Fruit fly (Drosophila melanogaster) S2 (cell line): ENCODE measurements around the gene RpS30.

Experiments used
- CG8478 ChIP-seq: fragments of >200 bp; optimal IDR thresholded peaks from 2 replicates; lab custom pipeline; 2018
- CTCF ChIP-seq, 2 experiments: fragments of >200 bp; optimal IDR thresholded peaks; 2 replicates each; lab custom pipeline; 2018

DNA sequence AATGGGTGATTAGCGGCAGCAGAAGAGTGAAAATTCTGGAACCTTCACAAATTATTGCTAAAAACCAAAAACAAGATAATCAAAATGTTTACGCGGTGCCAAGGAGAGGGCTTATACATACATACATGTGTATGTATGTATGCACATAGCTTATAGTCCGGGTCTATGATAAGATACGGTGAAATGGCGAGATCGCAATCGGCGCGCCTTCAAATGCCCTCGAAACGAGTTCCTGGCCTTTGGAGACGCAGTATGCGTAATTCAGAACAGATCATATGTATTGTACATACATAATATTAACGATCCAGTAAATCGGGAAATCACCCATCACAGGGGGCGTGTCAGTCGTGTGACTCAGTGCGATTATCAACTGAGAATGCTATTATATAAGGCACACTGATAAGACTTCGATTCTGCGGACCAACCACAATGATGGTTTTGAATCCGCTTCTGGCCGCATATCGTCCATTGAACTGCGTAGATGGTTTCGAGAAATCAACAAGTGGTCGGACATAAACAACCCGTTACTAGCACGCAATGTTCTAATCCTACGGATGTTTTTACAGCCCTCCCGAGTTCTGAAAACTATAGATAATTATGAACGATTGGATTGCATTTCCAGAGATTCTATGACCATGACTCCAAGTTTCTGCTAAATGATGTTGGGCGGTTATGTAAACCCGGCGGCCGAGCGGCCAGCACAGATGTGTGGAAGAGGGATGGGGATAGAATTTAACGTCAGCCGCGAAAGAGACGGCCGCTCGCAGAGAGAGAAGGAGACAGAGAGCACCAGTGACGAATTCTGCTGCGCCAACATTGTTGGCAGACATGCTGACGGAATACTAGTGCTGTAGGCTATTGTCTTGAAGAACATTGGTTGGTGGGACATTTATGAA is 21.5 kb upstream of the RpS30 start:
- TF ChIP-seq CG8478 (no peak), CTCF (optimal IDR thresholded peaks at IDR 0.05; lab: Kevin White, UChicago) (peak in 1 of 2 experiments; percentile 12)
